Worm (Caenorhabditis elegans): ENCODE data around the gene nhr-93.

DNA sequence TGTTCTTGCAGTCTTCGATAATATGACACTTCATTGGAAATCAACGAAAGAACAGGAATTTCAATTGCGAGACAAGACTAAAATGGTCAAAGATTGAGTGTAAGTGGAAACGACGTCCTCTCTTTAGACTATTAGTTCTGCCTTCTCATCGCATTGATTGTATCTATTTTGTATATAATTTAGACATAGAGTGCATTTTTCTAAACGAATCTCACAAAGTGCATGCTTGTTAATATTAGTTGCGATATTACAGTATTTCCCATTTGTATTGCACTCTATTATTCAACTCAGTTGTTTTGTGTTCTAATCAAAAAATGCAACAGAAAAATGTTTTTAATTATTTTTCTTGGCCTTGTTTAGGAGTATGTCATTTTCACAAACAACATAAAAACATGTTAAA lies at the start of gene nhr-93:
- TF ChIP-seq dve-1 (tag; optimal IDR thresholded peaks at IDR 0.05) (no peak), nhr-11 (tag; optimal IDR thresholded peaks at IDR 0.05) (no peak), lin-11 (tag; optimal IDR thresholded peaks at IDR 0.05) (no peak), pha-4 (tag; optimal IDR thresholded peaks at IDR 0.05) (no peak), F13H6.1 (tag; optimal IDR thresholded peaks at IDR 0.05) (no peak), ama-1 (optimal IDR thresholded peaks at IDR 0.05) (no peak), K02D7.2 (tag; optimal IDR thresholded peaks at IDR 0.05) (no peak), ceh-45 (GFP tag; IDR thresholded peaks at IDR 0.05) (no peak), pros-1 (tag; optimal IDR thresholded peaks at IDR 0.05) (no peak), tbx-7 (tag; optimal IDR thresholded peaks at IDR 0.05) (no peak), unc-55 (GFP tag; optimal IDR thresholded peaks at IDR 0.05) (no peak), ceh-2 (tag; optimal IDR thresholded peaks at IDR 0.05) (no peak)
